Worm (Caenorhabditis elegans): ENCODE measurements around the gene twk-45.
"Not testable (repeated sequence)": the region's sequence is repeated elsewhere in the genome, so short reads cannot be mapped to it uniquely, and the experiment has no call there.

twk-45 gene

DNA sequence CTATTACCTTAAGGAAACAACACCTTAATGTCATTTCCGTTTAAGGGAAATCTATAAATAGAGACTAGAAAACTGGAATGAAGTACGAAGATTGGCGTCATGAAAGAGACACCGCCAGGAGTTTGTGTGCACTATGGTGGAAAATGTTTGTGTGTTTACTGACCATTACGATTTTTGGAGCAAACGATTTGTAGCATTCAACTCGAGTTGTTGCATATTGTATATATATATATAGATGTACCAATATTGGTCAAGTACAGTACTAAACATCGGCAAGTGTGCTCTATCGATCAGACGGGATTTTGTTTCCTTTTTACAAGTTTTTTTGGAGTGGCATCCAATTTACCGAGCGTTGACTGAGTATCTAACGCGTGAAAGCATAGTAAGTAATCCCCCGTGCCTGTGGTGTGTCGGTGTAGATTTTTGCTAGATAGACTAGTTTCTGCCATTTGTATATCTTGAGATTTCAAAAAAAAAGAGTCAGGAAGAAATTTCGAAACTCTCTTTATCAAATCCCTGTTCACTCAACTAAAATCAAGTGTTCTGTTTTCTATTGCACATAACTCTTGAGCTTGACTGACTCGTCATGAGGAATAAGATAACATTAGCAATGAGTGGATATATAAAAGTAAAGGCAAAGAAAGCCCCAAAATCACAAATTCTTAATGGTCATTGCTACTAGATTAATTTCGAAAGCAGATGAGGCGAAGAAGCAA lies at the start of gene twk-45, which contains the start of gene Y71H2AM.25:
twk-45 (minus strand) TSS at position 101 of the 716 bp plus-strand sequence.
Y71H2AM.25 (plus strand) TSS at position 666 of the 716 bp plus-strand sequence.
- TF ChIP-seq ceh-30 (tag; optimal IDR thresholded peaks at IDR 0.05), result no peak
- no peak for TF ChIP-seq ceh-6 (GFP tag; optimal IDR thresholded peaks at IDR 0.05)
- TF ChIP-seq unc-86 (tag; optimal IDR thresholded peaks at IDR 0.05), result no peak
- TF ChIP-seq ama-1 (optimal IDR thresholded peaks at IDR 0.05), result no peak

DNA sequence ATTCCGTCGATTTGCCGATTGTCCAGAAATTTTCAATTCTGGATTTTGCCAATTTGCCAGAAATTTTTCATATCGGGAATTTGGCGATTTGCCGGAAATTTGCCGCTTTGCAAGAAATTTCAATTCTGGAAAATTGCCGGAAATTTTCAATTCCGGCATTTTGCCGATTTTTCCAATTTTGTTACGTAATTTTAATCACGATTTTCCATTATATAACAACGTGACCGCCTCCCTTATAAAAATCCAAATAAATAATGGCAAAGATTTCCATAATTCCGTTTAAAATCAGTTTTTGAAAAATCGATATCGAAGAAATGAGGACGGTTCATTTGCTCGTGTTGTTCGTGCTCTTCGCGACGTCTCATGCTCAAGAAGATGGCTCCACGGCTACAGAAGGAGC lies 45.0 kb upstream of the twk-45 start, which contains the start of gene H34I24.1:
H34I24.1 (plus strand) TSS at position 301 of the 400 bp plus-strand sequence.
- not testable (repeated sequence) for TF ChIP-seq dve-1, hlh-8, sox-4 (tag; optimal IDR thresholded peaks at IDR 0.05)

DNA sequence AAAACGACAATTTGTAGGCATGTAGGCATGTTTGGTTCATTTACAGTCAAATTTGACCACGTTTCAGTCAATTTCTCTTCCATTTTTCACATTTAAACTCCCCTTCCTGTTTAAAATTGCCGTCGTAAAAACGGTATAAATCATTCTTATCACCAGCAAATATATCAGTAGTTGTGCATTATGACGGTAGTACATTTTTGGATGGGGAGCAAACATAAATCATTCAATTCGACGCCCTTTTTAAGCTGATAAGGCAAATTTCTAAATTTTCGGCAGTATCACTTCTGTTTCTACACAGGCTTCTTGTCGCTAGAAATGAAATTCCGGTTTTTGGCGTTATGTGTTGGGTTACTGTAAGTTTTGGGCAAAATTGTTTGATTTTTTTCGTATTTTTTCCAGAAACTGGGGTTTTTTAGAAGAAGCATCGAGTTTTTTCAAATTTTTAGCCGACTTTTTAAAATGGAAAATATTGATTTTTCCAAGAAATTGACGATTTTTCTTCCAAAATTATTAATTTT lies 40.2 kb upstream of the twk-45 start, which contains the start of gene H34I24.2:
H34I24.2 (plus strand) TSS at position 189 of the 518 bp plus-strand sequence.
- no peak for TF ChIP-seq unc-42 (tag; optimal IDR thresholded peaks at IDR 0.05)
- no peak for TF ChIP-seq T23F11.4 (GFP tag; optimal IDR thresholded peaks at IDR 0.05)
- no peak for TF ChIP-seq ama-1 (optimal IDR thresholded peaks at IDR 0.05)
- no peak for TF ChIP-seq elt-2 (tag; optimal IDR thresholded peaks at IDR 0.05)
- TF ChIP-seq fkh-6 (tag; optimal IDR thresholded peaks at IDR 0.05), result no peak
- no peak for TF ChIP-seq dve-1 (tag; optimal IDR thresholded peaks at IDR 0.05)
- no peak for TF ChIP-seq mec-3 (tag; optimal IDR thresholded peaks at IDR 0.05; ENCODE audit: borderline replicate concordance)
- no peak for TF ChIP-seq hlh-15 (tag; optimal IDR thresholded peaks at IDR 0.05)
- no peak for TF ChIP-seq ceh-24 (tag; optimal IDR thresholded peaks at IDR 0.05)
- no peak for TF ChIP-seq nhr-232 (tag; optimal IDR thresholded peaks at IDR 0.05)
- no peak for TF ChIP-seq lin-11 (tag; optimal IDR thresholded peaks at IDR 0.05)
- TF ChIP-seq C08G9.2 (tag; optimal IDR thresholded peaks at IDR 0.05), result no peak
- no peak for TF ChIP-seq hlh-8 (tag; optimal IDR thresholded peaks at IDR 0.05)
- TF ChIP-seq ceh-14 (tag; optimal IDR thresholded peaks at IDR 0.05), result no peak
- TF ChIP-seq pha-4 (tag; optimal IDR thresholded peaks at IDR 0.05), result no peak
- no peak for TF ChIP-seq syd-9 (tag; optimal IDR thresholded peaks at IDR 0.05)
- TF ChIP-seq nhr-11 (tag; optimal IDR thresholded peaks at IDR 0.05), result no peak
- TF ChIP-seq elt-4 (tag; optimal IDR thresholded peaks at IDR 0.05), result no peak
- TF ChIP-seq hlh-30 (tag; optimal IDR thresholded peaks at IDR 0.05; ENCODE audit: insufficient read depth), result no peak
- no peak for TF ChIP-seq ref-2 (tag; optimal IDR thresholded peaks at IDR 0.05)

DNA sequence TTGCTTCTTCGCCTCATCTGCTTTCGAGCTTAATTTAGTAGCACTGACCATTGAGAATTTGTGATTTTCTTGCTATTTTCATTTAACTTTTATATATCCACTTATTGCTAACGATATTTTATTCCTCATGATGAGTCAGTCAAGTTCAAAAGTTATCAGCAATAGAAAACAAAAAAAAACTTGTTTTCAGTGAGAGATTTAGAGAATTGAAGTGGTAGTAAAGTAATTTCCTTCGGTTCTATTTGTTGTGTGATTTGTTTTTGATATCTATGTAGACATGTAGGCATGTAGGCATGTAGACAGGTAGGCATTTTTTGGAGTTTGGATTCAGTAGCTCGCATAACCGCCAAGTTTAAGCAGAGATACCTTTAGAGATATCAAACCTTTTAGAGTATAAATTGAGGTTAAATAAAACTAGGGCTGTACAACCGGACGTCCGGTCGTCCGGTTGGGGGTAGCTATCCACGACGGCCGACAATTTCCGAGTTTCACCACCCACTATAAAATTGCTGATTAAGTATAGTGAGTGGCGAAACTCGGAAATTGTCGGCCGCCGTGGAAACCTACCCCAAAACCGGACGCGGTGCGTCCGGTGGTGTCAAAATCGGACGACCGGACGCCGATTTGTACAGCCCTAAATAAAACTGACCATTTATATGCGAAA lies 39.3 kb upstream of the twk-45 start, which contains the start of gene Y71H2AR.2:
Y71H2AR.2 (minus strand) TSS at position 51 of the 664 bp plus-strand sequence.
- TF ChIP-seq F13H6.1 (tag; optimal IDR thresholded peaks at IDR 0.05) (no peak), T23F11.4 (GFP tag; optimal IDR thresholded peaks at IDR 0.05) (no peak), nhr-11 (tag; optimal IDR thresholded peaks at IDR 0.05) (no peak), gmeb-2 (tag; optimal IDR thresholded peaks at IDR 0.05) (no peak), ceh-24 (tag; optimal IDR thresholded peaks at IDR 0.05) (no peak), che-1 (tag; optimal IDR thresholded peaks at IDR 0.05) (no peak), eyg-1 (tag; optimal IDR thresholded peaks at IDR 0.05) (no peak), fkh-6 (tag; optimal IDR thresholded peaks at IDR 0.05) (no peak)

DNA sequence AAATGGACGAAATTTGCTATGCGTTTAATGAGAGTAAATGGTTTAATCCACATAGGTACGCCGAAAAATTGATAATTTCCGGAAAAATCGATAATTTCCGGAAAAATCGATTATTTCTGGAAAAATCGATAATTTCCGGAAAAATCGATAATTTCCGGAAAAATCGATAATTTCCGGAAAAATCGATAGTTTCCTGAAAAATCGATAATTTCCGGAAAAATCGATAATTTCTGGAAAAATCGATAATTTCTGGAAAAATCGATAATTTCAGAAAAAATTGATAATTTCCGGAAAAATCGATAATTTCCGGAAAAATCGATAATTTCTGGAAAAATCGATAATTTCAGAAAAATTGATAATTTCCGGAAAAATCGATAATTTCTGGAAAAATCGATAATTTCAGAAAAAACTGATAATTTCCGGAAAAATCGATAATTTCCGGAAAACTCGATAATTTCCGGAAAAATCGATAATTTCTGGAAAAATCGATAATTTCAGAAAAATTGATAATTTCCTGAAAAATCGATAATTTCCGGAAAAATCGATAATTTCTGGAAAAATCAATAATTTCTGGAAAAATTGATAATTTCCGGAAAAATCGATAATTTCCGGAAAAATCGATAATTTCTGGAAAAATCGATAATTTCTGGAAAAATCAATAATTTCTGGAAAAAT lies 35.2 kb upstream of the twk-45 start:
- peak; percentile 94 for TF ChIP-seq ceh-48 (tag; optimal IDR thresholded peaks at IDR 0.05)
